Fruit fly (Drosophila melanogaster) whole organism, wandering third instar larva: Measurements from ENCODE around the gene BORCS6.

Experiments used
- Abd-B ChIP-seq: fragments of >200 bp; optimal IDR thresholded peaks from 2 replicates; lab custom pipeline; 2017; ENCODE audit warnings: missing biosample characterization, missing genetic modification characterization
- N ChIP-seq: fragments of >200 bp; optimal IDR thresholded peaks from 2 replicates; lab custom pipeline; 2018; ENCODE audit warnings: missing biosample characterization, missing external identifiers, missing genetic modification characterization
- OdsH ChIP-seq: fragments of 200-800 bp; sonication (Bioruptor generic); optimal IDR thresholded peaks from 2 replicates; lab custom pipeline; 2016; ENCODE audit warnings: missing biosample characterization, mild to moderate bottlenecking, missing genetic modification characterization
- br ChIP-seq: fragments of 200-800 bp; sonication (Bioruptor generic); optimal IDR thresholded peaks from 2 replicates; lab custom pipeline; 2016; ENCODE audit warnings: missing biosample characterization, missing genetic modification characterization
- brk ChIP-seq: fragments of 200-800 bp; sonication (Bioruptor generic); optimal IDR thresholded peaks from 2 replicates; lab custom pipeline; 2016; ENCODE audit warnings: missing biosample characterization, mild to moderate bottlenecking, missing genetic modification characterization
- dl ChIP-seq, 2 experiments: fragments of 175-275, 200-275 bp in 1 of 2; fragments of 200-275 bp in 1 of 2; sonication (Bioruptor generic); optimal IDR thresholded peaks; lab custom pipeline; 2018; ENCODE audit warnings: mild to moderate bottlenecking in 2 of 2, missing biosample characterization in 2 of 2, missing genetic modification characterization in 2 of 2, moderate library complexity in 2 of 2; ENCODE audit not compliant: partially characterized antibody in 2 of 2, insufficient read depth in 1 of 2
- dmrt93B ChIP-seq: fragments of 200-800 bp; sonication (Bioruptor generic); optimal IDR thresholded peaks from 2 replicates; lab custom pipeline; 2018; ENCODE audit warnings: missing biosample characterization, mild to moderate bottlenecking, missing genetic modification characterization
- fru ChIP-seq: fragments of 200-800 bp; sonication (Bioruptor generic); optimal IDR thresholded peaks from 3 replicates; lab custom pipeline; 2016; ENCODE audit warnings: missing biosample characterization, mild to moderate bottlenecking, missing genetic modification characterization
- h ChIP-seq: fragments of 200-800 bp; sonication (Bioruptor generic); optimal IDR thresholded peaks from 3 replicates; lab custom pipeline; 2016; ENCODE audit warnings: missing biosample characterization, mild to moderate bottlenecking, missing genetic modification characterization
- pan ChIP-seq: fragments of >200 bp; optimal IDR thresholded peaks from 2 replicates; lab custom pipeline; 2017
- psq ChIP-seq: fragments of 200-800 bp; sonication (Bioruptor generic); optimal IDR thresholded peaks from 3 replicates; lab custom pipeline; 2017; ENCODE audit warnings: missing biosample characterization, mild to moderate bottlenecking, missing genetic modification characterization, moderate library complexity
- sv ChIP-seq: fragments of 200-800 bp; sonication (Bioruptor generic); optimal IDR thresholded peaks from 3 replicates; lab custom pipeline; 2016; ENCODE audit warnings: missing biosample characterization, missing genetic modification characterization
- tai ChIP-seq: sonication (Bioruptor generic); optimal IDR thresholded peaks from 2 replicates; lab custom pipeline; 2016; ENCODE audit warnings: missing biosample characterization, missing genetic modification characterization
- usp ChIP-seq: fragments of >200 bp; optimal IDR thresholded peaks from 2 replicates; lab custom pipeline; 2017; ENCODE audit warnings: missing biosample characterization, missing genetic modification characterization

DNA sequence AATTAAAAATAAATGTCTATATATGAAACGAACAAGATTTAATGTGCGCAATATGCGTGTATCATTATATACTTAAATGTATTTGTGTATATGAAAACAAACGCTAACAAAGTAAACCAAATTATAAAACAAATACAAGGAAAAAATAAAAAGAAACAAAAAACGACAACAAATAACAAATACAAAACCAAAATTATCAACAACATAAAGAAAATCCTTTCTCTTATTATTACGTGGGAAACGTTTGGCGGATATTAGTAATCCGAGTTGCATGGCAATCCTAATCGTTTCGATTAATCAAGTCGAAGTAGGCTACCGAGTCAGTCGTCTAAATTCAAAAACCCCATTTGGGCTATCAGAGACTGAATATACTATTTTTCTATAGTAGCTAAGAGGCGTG is 40.4 kb downstream of the BORCS6 start, which contains the start of gene Ppm1:
- TF ChIP-seq h (GFP tag; lab: Kevin White, UChicago) (no peak), brk (GFP tag; lab: Kevin White, UChicago) (no peak), OdsH (no peak), tai (GFP tag; lab: Kevin White, UChicago) (no peak), fru (GFP tag; lab: Kevin White, UChicago) (no peak), pan (lab: Kevin White, UChicago) (no peak), psq (GFP tag; lab: Kevin White, UChicago) (no peak), Abd-B (GFP tag; lab: Kevin White, UChicago) (no peak), sv (GFP tag; lab: Kevin White, UChicago) (no peak), dmrt93B (no peak), dl (GFP tag; optimal IDR thresholded peaks at IDR 0.05; lab: Kevin White, UChicago; ENCODE audit: insufficient read depth in 1 of 2, partially characterized antibody in 2 of 2) (no peak), br (GFP tag; lab: Kevin White, UChicago) (no peak), usp (GFP tag; lab: Kevin White, UChicago) (no peak), N (GFP tag; lab: Kevin White, UChicago) (no peak)
